Worm (Caenorhabditis elegans) whole organism, L4 larva: ENCODE data around the gene C12D5.5.

Experiments
- R02D3.7 ChIP-seq: fragments of 150-350 bp; sonication (generic microtip); optimal IDR thresholded peaks from 3 replicates; lab custom pipeline; 2014; ENCODE audit warnings: missing biosample characterization, missing genetic modification characterization
- T26A8.4 ChIP-seq: fragments of 200-800 bp; sonication (Bioruptor generic); IDR thresholded peaks from 2 replicates; pipeline ENCODE4 v1.3.6; 2022; ENCODE audit warnings: missing genetic modification characterization, missing compliant biosample characterization
- Y5F2A.4 ChIP-seq: fragments of 200-800 bp; sonication (Bioruptor generic); optimal IDR thresholded peaks from 2 replicates; lab custom pipeline; 2018; ENCODE audit warnings: mild to moderate bottlenecking, missing genetic modification characterization, missing compliant biosample characterization
- Y75B8A.6 ChIP-seq: fragments of 200-800 bp; sonication (Bioruptor generic); IDR thresholded peaks from 2 replicates; pipeline ENCODE4 v1.3.6; 2022; ENCODE audit warnings: missing genetic modification reagents, missing genetic modification characterization, missing compliant biosample characterization
- arid-1 ChIP-seq: fragments of 200-800 bp; sonication (Bioruptor generic); conservative IDR thresholded peaks from 2 replicates; pipeline ENCODE4 v1.3.6; 2022; ENCODE audit warnings: missing genetic modification reagents, missing genetic modification characterization, missing compliant biosample characterization
- attf-4 ChIP-seq: sonication (generic microtip); optimal IDR thresholded peaks from 3 replicates; lab custom pipeline; 2017; ENCODE audit warnings: missing biosample characterization, missing genetic modification characterization
- ceh-32 ChIP-seq: sonication (generic microtip); optimal IDR thresholded peaks from 2 replicates; lab custom pipeline; 2016; ENCODE audit warnings: mild to moderate bottlenecking, missing genetic modification characterization, missing compliant biosample characterization; ENCODE audit not compliant: poor library complexity
- ceh-62 ChIP-seq: sonication (generic microtip); optimal IDR thresholded peaks from 2 replicates; lab custom pipeline; 2017; ENCODE audit warnings: missing biosample characterization, missing genetic modification characterization
- ceh-82 ChIP-seq: sonication (generic microtip); optimal IDR thresholded peaks from 2 replicates; lab custom pipeline; 2017; ENCODE audit warnings: missing biosample characterization, missing genetic modification characterization
- ces-1 ChIP-seq: fragments of 150-350 bp; sonication (generic microtip); optimal IDR thresholded peaks from 4 replicates; lab custom pipeline; 2014; ENCODE audit warnings: missing biosample characterization, missing genetic modification reagents, missing genetic modification characterization
- cey-2 ChIP-seq: sonication (generic microtip); optimal IDR thresholded peaks from 3 replicates; lab custom pipeline; 2017; ENCODE audit warnings: missing genetic modification characterization, mild to moderate bottlenecking, missing compliant biosample characterization, antibody characterized with exemption, borderline replicate concordance; ENCODE audit not compliant: insufficient read depth
- ctbp-1 ChIP-seq: fragments of 200-800 bp; sonication (Bioruptor generic); IDR thresholded peaks from 2 replicates; pipeline ENCODE4 v1.3.6; 2022; ENCODE audit warnings: missing genetic modification reagents, missing genetic modification characterization, missing compliant biosample characterization
- dmd-9 ChIP-seq: fragments of 200-800 bp; sonication (Bioruptor generic); IDR thresholded peaks from 2 replicates; pipeline ENCODE4 v1.3.6; 2022; ENCODE audit warnings: missing genetic modification reagents, missing genetic modification characterization, missing compliant biosample characterization
- fos-1 ChIP-seq: fragments of 150-350 bp; optimal IDR thresholded peaks from 2 replicates; lab custom pipeline; 2014; ENCODE audit warnings: missing biosample characterization, missing genetic modification characterization
- hif-1 ChIP-seq, 2 experiments: sonication (generic microtip); optimal IDR thresholded peaks; 2 replicates each; lab custom pipeline; 2016 to 2017; ENCODE audit warnings: missing compliant biosample characterization in 2 of 2, missing genetic modification characterization in 2 of 2, missing genetic modification reagents in 2 of 2, missing genotype in 2 of 2, mild to moderate bottlenecking in 1 of 2
- lin-13 ChIP-seq: fragments of 150-350 bp; optimal IDR thresholded peaks from 2 replicates; lab custom pipeline; 2014; ENCODE audit warnings: missing biosample characterization, missing genetic modification reagents, missing genetic modification characterization
- lin-39 ChIP-seq: fragments of 150-350 bp; optimal IDR thresholded peaks from 2 replicates; lab custom pipeline; 2014; ENCODE audit warnings: missing biosample characterization, missing genetic modification reagents, missing genetic modification characterization
- lir-3 ChIP-seq: sonication (generic microtip); optimal IDR thresholded peaks from 2 replicates; lab custom pipeline; 2016; ENCODE audit warnings: mild to moderate bottlenecking, missing genetic modification characterization, missing compliant biosample characterization
- lsy-2 ChIP-seq, 2 experiments: fragments of 150-350 bp in 1 of 2; sonication (generic microtip) in 1 of 2; optimal IDR thresholded peaks; 2 replicates each; lab custom pipeline; 2014 to 2017; ENCODE audit warnings: missing biosample characterization in 2 of 2, missing genetic modification characterization in 2 of 2
- mdt-29 ChIP-seq: fragments of 200-800 bp; sonication (Bioruptor generic); IDR thresholded peaks from 2 replicates; pipeline ENCODE4 v1.3.6; 2022; ENCODE audit warnings: missing genetic modification reagents, missing genetic modification characterization, missing compliant biosample characterization
- mxl-2 ChIP-seq: fragments of 200-800 bp; sonication (Bioruptor generic); conservative IDR thresholded peaks from 2 replicates; pipeline ENCODE4 v1.3.6; 2022; ENCODE audit warnings: missing genetic modification reagents, missing genetic modification characterization, missing compliant biosample characterization
- nhr-10 ChIP-seq: fragments of 150-350 bp; optimal IDR thresholded peaks from 2 replicates; lab custom pipeline; 2014; ENCODE audit warnings: missing biosample characterization, missing genetic modification characterization
- nhr-28 ChIP-seq: fragments of 150-350 bp; optimal IDR thresholded peaks from 2 replicates; lab custom pipeline; 2014; ENCODE audit warnings: missing biosample characterization, missing genetic modification characterization
- nhr-42 ChIP-seq: fragments of 200-800 bp; sonication (Bioruptor generic); IDR thresholded peaks from 2 replicates; pipeline ENCODE4 v1.3.6; 2022; ENCODE audit warnings: missing genetic modification characterization, missing compliant biosample characterization
- nhr-76 ChIP-seq: fragments of 150-350 bp; optimal IDR thresholded peaks from 2 replicates; lab custom pipeline; 2014; ENCODE audit warnings: missing biosample characterization, missing genetic modification characterization
- pha-4 ChIP-seq, 2 experiments: fragments of 150-350 bp in 1 of 2; fragments of 200-800 bp in 1 of 2; sonication (Bioruptor generic) in 1 of 2; IDR thresholded peaks in 1 of 2; optimal IDR thresholded peaks in 1 of 2; 2 replicates each; pipeline versions ENCODE4 v1.3.6 to Lab custom; 2014 to 2022; ENCODE audit warnings: missing genetic modification characterization in 2 of 2, missing genetic modification reagents in 2 of 2, missing biosample characterization in 1 of 2, missing compliant biosample characterization in 1 of 2
- php-3 ChIP-seq: fragments of 200-800 bp; sonication (Bioruptor generic); IDR thresholded peaks from 2 replicates; pipeline ENCODE4 v1.3.6; 2022; ENCODE audit warnings: missing genetic modification reagents, missing genetic modification characterization, missing compliant biosample characterization
- pqm-1 ChIP-seq: sonication (generic microtip); optimal IDR thresholded peaks from 2 replicates; lab custom pipeline; 2017; ENCODE audit warnings: missing biosample characterization, missing genetic modification characterization
- saeg-2 ChIP-seq: fragments of 200-800 bp; sonication (Bioruptor generic); IDR thresholded peaks from 2 replicates; pipeline ENCODE4 v1.3.6; 2022; ENCODE audit warnings: missing genetic modification reagents, missing genetic modification characterization, missing compliant biosample characterization
- set-16 ChIP-seq: fragments of 200-800 bp; sonication (Bioruptor generic); IDR thresholded peaks from 2 replicates; pipeline ENCODE4 v1.3.6; 2022; ENCODE audit warnings: missing genetic modification reagents, missing genetic modification characterization, missing compliant biosample characterization
- snpc-4 ChIP-seq: fragments of 150-350 bp; optimal IDR thresholded peaks from 2 replicates; lab custom pipeline; 2014; ENCODE audit warnings: missing biosample characterization, missing genetic modification characterization
- spr-1 ChIP-seq: sonication (generic microtip); optimal IDR thresholded peaks from 2 replicates; lab custom pipeline; 2016; ENCODE audit warnings: mild to moderate bottlenecking, missing genetic modification characterization, missing compliant biosample characterization
- spr-3 ChIP-seq: fragments of 200-800 bp; sonication (Bioruptor generic); optimal IDR thresholded peaks from 2 replicates; lab custom pipeline; 2018; ENCODE audit warnings: mild to moderate bottlenecking, missing genetic modification characterization, missing compliant biosample characterization
- unc-39 ChIP-seq: sonication (generic microtip); optimal IDR thresholded peaks from 2 replicates; lab custom pipeline; 2017; ENCODE audit warnings: missing biosample characterization, missing genetic modification characterization
- unc-62 ChIP-seq, 3 experiments: fragments of 150-350 bp in 1 of 3; sonication (generic microtip); optimal IDR thresholded peaks in 2 of 3; peaks in 1 of 3; 1 replicate in 1 of 3; 2 replicates in 2 of 3; lab custom pipeline; 2014 to 2017; ENCODE audit warnings: missing biosample characterization in 3 of 3, missing genetic modification characterization in 3 of 3, missing genetic modification reagents in 3 of 3, missing genotype in 1 of 3
- vab-7 ChIP-seq: fragments of 200-800 bp; sonication (Bioruptor generic); IDR thresholded peaks from 2 replicates; pipeline ENCODE4 v1.3.6; 2022; ENCODE audit warnings: missing genetic modification reagents, missing genetic modification characterization, missing compliant biosample characterization
- zag-1 ChIP-seq: fragments of 150-350 bp; optimal IDR thresholded peaks from 2 replicates; lab custom pipeline; 2014; ENCODE audit warnings: missing biosample characterization, missing genetic modification characterization
- zfp-3 ChIP-seq: fragments of 200-800 bp; sonication (Bioruptor generic); conservative IDR thresholded peaks from 2 replicates; pipeline ENCODE4 v1.3.6; 2022; ENCODE audit warnings: missing genetic modification reagents, missing genetic modification characterization, missing compliant biosample characterization
- zip-11 ChIP-seq: fragments of 200-800 bp; sonication (Bioruptor generic); IDR thresholded peaks from 2 replicates; pipeline ENCODE4 v1.3.6; 2022; ENCODE audit warnings: missing genetic modification characterization, missing compliant biosample characterization
- ztf-7 ChIP-seq: fragments of 150-350 bp; optimal IDR thresholded peaks from 2 replicates; lab custom pipeline; 2014; ENCODE audit warnings: missing biosample characterization, missing genetic modification characterization

The C12D5.5 gene

DNA sequence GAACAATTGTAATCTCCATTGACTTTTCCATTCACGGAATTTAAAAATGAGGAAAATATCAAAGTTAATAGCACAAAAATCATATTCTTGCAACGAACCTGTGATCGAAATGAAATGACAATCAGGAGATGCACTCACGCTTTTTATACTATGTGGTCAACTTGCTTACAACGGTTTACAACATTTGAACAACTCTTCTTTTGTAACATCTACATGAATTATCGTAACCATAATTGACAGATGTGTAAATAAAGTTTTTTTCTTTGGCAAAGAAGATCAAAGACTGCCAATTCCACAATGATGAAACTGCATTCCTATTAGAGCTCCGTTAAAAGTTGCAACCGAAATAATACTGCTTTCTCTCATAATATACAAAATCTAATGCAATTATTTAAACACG, 28.3 kb upstream of the C12D5.5 start, which contains the start of gene F07C4.10:
TSS of gene F07C4.10 (minus strand) at position 101 of the 400 bp plus-strand sequence.
- no peak for TF ChIP-seq spr-3 (GFP tag; lab: Kevin White, UChicago)
- TF ChIP-seq spr-1, result no peak
- TF ChIP-seq unc-39 (tag; lab: Kevin White, UChicago), result no peak
- TF ChIP-seq mxl-2 (GFP tag; lab: Robert Waterston, UW), result no peak
- no peak for TF ChIP-seq lir-3 (tag; lab: Kevin White, UChicago)
- no peak for TF ChIP-seq ztf-7 (tag; lab: Kevin White, UChicago)
- TF ChIP-seq dmd-9 (GFP tag; lab: Robert Waterston, UW), result no peak
- TF ChIP-seq saeg-2 (GFP tag; lab: Robert Waterston, UW), result no peak
- TF ChIP-seq zip-11 (GFP tag; lab: Robert Waterston, UW), result no peak
- no peak for TF ChIP-seq php-3
- TF ChIP-seq ceh-32 (tag; lab: Kevin White, UChicago), result no peak
- TF ChIP-seq Y5F2A.4 (GFP tag; lab: Kevin White, UChicago), result no peak

DNA sequence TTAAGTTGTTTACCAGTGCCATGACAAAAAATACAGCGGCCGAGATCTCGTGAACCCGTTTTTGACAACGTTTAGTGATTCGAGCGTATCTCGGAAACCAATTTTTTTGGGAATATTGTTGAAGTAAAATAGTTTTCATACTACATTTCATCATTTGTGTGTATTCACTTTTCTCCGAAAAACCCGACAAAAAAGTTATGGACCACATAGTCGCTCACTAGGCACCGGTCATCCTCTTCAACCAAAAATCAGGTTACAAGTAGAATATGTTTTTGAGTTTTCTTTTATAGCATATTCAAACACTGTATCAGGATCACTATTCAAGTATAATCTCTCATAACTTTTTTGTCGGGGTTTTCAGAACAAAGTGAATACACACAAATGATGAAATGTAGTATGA, 26.3 kb upstream of the C12D5.5 start:
- TF ChIP-seq pha-4 (GFP tag; IDR thresholded peaks at IDR 0.05; lab: Robert Waterston, UW), result no peak
- TF ChIP-seq pha-4 (tag; optimal IDR thresholded peaks at IDR 0.05; lab: Kevin White, UChicago), result no peak
- no peak for TF ChIP-seq lsy-2 (tag; optimal IDR thresholded peaks at IDR 0.05; lab: Kevin White, UChicago)
- TF ChIP-seq nhr-28 (tag; lab: Kevin White, UChicago), result no peak
- TF ChIP-seq unc-62 (GFP tag; optimal IDR thresholded peaks at IDR 0.05 in 1 of 2; lab: Kevin White, UChicago), result peak in 1 of 2 experiments; percentile 92
- TF ChIP-seq unc-62 (tag; optimal IDR thresholded peaks at IDR 0.05; lab: Kevin White, UChicago), result no peak

DNA sequence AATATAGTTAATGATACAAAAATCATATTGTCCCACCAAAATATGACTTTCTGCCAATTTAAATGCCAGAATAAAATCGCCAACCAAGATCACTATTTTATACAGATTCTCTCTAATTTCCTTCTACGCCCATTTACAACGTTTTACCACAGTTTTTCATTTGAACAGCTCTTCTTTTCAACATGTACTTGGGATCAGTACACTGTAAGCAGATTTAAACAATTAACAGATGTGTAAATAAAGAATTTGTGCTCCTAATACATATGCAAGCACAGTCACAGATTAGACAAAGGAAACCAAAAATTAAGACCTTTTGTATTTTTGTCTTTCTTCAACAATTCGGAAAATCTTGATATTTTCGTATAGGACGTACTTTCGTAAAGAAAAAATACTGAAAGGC, 24.6 kb upstream of the C12D5.5 start, which contains the start of gene F07C4.11:
TSS of gene F07C4.11 (minus strand) at position 101 of the 400 bp plus-strand sequence.
- TF ChIP-seq hif-1 (tag; optimal IDR thresholded peaks at IDR 0.05; lab: Kevin White, UChicago) (no peak), pqm-1 (tag; lab: Kevin White, UChicago) (no peak), ces-1 (GFP tag; lab: Kevin White, UChicago) (no peak), snpc-4 (no peak), vab-7 (GFP tag; lab: Robert Waterston, UW) (no peak), set-16 (GFP tag; lab: Robert Waterston, UW) (no peak), nhr-28 (tag; lab: Kevin White, UChicago) (no peak), nhr-42 (GFP tag; lab: Robert Waterston, UW) (no peak), lsy-2 (tag; optimal IDR thresholded peaks at IDR 0.05; lab: Kevin White, UChicago) (no peak), zfp-3 (no peak), attf-4 (tag; lab: Kevin White, UChicago) (no peak), mxl-2 (GFP tag; lab: Robert Waterston, UW) (no peak), mdt-29 (no peak), R02D3.7 (no peak), ctbp-1 (no peak), ztf-7 (tag; lab: Kevin White, UChicago) (no peak), php-3 (no peak), Y75B8A.6 (GFP tag; lab: Robert Waterston, UW) (no peak), T26A8.4 (no peak), lin-39 (tag; lab: Kevin White, UChicago) (no peak)

DNA sequence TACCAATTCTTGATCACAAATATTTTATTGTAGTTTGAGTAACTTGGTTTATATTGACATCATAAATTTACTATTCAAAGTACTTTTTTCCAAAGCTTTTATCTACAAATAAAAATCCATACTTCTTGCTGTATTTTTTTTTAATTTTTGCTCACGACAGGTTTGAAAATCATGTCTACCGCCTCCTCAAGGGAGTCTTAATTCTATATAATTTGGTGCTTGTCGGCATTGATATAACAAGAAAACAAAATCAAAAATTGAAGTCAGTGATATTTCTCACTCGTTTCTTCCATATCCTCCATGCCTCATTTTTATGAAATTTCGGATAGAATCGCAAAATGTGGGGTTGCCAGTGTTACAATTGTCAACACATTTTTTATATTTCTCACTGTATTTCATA, 22.6 kb upstream of the C12D5.5 start, which contains the start of gene str-47:
TSS of gene str-47 (plus strand) at position 301 of the 400 bp plus-strand sequence.
- TF ChIP-seq nhr-76 (tag; lab: Kevin White, UChicago) (no peak), ceh-62 (tag; lab: Kevin White, UChicago) (no peak), ceh-82 (tag; lab: Kevin White, UChicago) (no peak), lin-13 (GFP tag; lab: Kevin White, UChicago) (no peak), pha-4 (GFP tag; IDR thresholded peaks at IDR 0.05; lab: Robert Waterston, UW) (no peak), pha-4 (tag; optimal IDR thresholded peaks at IDR 0.05; lab: Kevin White, UChicago) (no peak), zag-1 (no peak), nhr-10 (no peak), ctbp-1 (no peak), cey-2 (tag; lab: Kevin White, UChicago) (no peak), arid-1 (no peak), fos-1 (tag; lab: Kevin White, UChicago) (no peak), lin-39 (tag; lab: Kevin White, UChicago) (no peak)
